Worm (Caenorhabditis elegans): Measurements from ENCODE around the gene ceh-31.

DNA sequence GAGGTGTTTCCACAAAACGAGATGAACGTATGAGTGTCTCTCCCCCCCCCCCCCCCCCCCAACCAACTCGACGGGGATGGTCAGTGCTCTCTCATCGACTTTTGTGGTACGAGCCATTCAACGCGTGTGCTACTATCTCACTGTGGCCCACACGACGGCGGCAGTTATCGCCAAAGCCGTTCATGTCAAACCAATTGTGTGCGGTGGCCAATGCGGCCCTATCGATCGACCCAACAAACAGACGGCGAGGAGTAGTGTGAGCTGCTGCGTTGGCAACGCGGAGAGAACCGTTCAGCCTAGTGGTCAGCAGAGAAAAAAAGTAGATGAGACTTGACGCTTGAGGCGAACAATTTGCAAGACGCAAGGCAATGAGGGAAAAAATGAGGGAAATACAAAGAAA, 32.6 kb upstream of the ceh-31 start:
- TF ChIP-seq lin-13 (GFP tag; optimal IDR thresholded peaks at IDR 0.05) (no peak), hmg-1.1 (GFP tag; IDR thresholded peaks at IDR 0.05) (0 out of 2 replicates have a peak, but pooled peaks have one; percentile 39), ceh-28 (tag; optimal IDR thresholded peaks at IDR 0.05) (peak; percentile 10), ama-1 (optimal IDR thresholded peaks at IDR 0.05) (no peak), lin-15B (tag; optimal IDR thresholded peaks at IDR 0.05) (no peak), nhr-76 (tag; optimal IDR thresholded peaks at IDR 0.05) (no peak), fkh-10 (GFP tag; optimal IDR thresholded peaks at IDR 0.05) (no peak), F44E2.7 (GFP tag; IDR thresholded peaks at IDR 0.05) (no peak), sdz-12 (GFP tag; optimal IDR thresholded peaks at IDR 0.05) (no peak), pqm-1 (tag; optimal IDR thresholded peaks at IDR 0.05) (no peak), Y105C5A.15 (GFP tag; IDR thresholded peaks at IDR 0.05) (no peak)
